Worm (Caenorhabditis elegans): Measurements from ENCODE around the gene Y70C5A.3.

DNA sequence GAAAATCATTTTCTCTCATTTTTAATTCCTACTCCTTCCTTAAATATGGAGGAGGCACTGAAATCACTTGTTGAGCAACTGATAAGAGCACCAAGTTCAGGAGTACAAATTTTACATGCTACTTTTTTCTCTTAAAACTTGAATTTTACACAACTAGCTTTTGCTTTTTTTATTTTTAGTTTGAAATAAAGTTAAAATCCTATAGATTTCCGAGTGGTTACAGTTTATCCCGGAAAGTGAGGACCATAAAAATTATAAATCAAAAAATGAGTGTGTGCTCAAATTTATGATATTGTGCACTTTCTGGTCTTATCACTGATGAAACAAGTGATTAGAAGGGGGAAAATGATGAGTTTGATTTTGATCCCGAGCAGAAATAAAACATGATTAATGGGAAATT is 7.2 kb upstream of the Y70C5A.3 start, which contains the start of gene oac-53:
- no peak for TF ChIP-seq ztf-23 (GFP tag; IDR thresholded peaks at IDR 0.05)
- TF ChIP-seq ref-1 (GFP tag; conservative IDR thresholded peaks at IDR 0.05): no peak
- no peak for TF ChIP-seq klf-2 (GFP tag; conservative IDR thresholded peaks at IDR 0.05)
- TF ChIP-seq tab-1 (GFP tag; IDR thresholded peaks at IDR 0.05): no peak
- no peak for TF ChIP-seq T22C8.4 (GFP tag; IDR thresholded peaks at IDR 0.05)
- TF ChIP-seq flt-1 (GFP tag; IDR thresholded peaks at IDR 0.05): no peak

Measured in whole organism, midembryonic.